Worm (Caenorhabditis elegans) whole organism, late embryonic: ENCODE measurements around the gene del-10.

ENCODE experiments used
- K02D7.2 ChIP-seq: sonication (generic microtip); optimal IDR thresholded peaks from 2 replicates; lab custom pipeline; 2017; ENCODE audit warnings: mild to moderate bottlenecking, missing genetic modification characterization, missing compliant biosample characterization
- Y22D7AL.16 ChIP-seq: sonication (generic microtip); optimal IDR thresholded peaks from 2 replicates; lab custom pipeline; 2016; ENCODE audit warnings: missing genetic modification characterization, missing compliant biosample characterization
- ceh-18 ChIP-seq: sonication (generic microtip); optimal IDR thresholded peaks from 2 replicates; lab custom pipeline; 2016; ENCODE audit warnings: missing genetic modification characterization, missing compliant biosample characterization
- ceh-2 ChIP-seq: sonication (generic microtip); optimal IDR thresholded peaks from 2 replicates; lab custom pipeline; 2016; ENCODE audit warnings: missing genotype, missing genetic modification characterization, missing compliant biosample characterization
- ceh-30 ChIP-seq: fragments of 150-350 bp; optimal IDR thresholded peaks from 2 replicates; lab custom pipeline; 2014; ENCODE audit warnings: missing biosample characterization, missing genetic modification characterization
- ceh-34 ChIP-seq: sonication (generic microtip); optimal IDR thresholded peaks from 2 replicates; lab custom pipeline; 2016; ENCODE audit warnings: mild to moderate bottlenecking, missing genetic modification characterization, missing compliant biosample characterization
- ceh-9 ChIP-seq: sonication (generic microtip); optimal IDR thresholded peaks from 2 replicates; lab custom pipeline; 2016; ENCODE audit warnings: mild to moderate bottlenecking, missing genetic modification characterization, inconsistent platforms, missing compliant biosample characterization
- che-1 ChIP-seq: sonication (generic microtip); optimal IDR thresholded peaks from 2 replicates; lab custom pipeline; 2016; ENCODE audit warnings: mild to moderate bottlenecking, missing genetic modification characterization, missing compliant biosample characterization
- ets-4 ChIP-seq: sonication (generic microtip); optimal IDR thresholded peaks from 2 replicates; lab custom pipeline; 2016; ENCODE audit warnings: missing genetic modification characterization, missing compliant biosample characterization
- eyg-1 ChIP-seq: sonication (generic microtip); optimal IDR thresholded peaks from 2 replicates; lab custom pipeline; 2016; ENCODE audit warnings: missing genotype, missing genetic modification characterization, missing compliant biosample characterization
- fax-1 ChIP-seq: sonication (generic microtip); optimal IDR thresholded peaks from 2 replicates; lab custom pipeline; 2016; ENCODE audit warnings: missing genotype, missing genetic modification characterization, missing compliant biosample characterization
- fkh-10 ChIP-seq: fragments of 150-350 bp; optimal IDR thresholded peaks from 2 replicates; lab custom pipeline; 2014; ENCODE audit warnings: missing biosample characterization, missing genetic modification reagents, missing genetic modification characterization
- hlh-13 ChIP-seq: fragments of 200-800 bp; sonication (Bioruptor generic); optimal IDR thresholded peaks from 2 replicates; lab custom pipeline; 2018; ENCODE audit warnings: mild to moderate bottlenecking, missing genetic modification characterization, missing compliant biosample characterization
- hlh-15 ChIP-seq: sonication (generic microtip); optimal IDR thresholded peaks from 2 replicates; lab custom pipeline; 2016; ENCODE audit warnings: missing genetic modification characterization, missing compliant biosample characterization
- hlh-6 ChIP-seq: sonication (generic microtip); optimal IDR thresholded peaks from 2 replicates; lab custom pipeline; 2016; ENCODE audit warnings: missing genotype, missing genetic modification characterization, missing compliant biosample characterization
- hlh-8 ChIP-seq: sonication (generic microtip); optimal IDR thresholded peaks from 2 replicates; lab custom pipeline; 2016; ENCODE audit warnings: missing genotype, missing genetic modification characterization, missing compliant biosample characterization
- lim-6 ChIP-seq: sonication (generic microtip); optimal IDR thresholded peaks from 2 replicates; lab custom pipeline; 2016; ENCODE audit warnings: missing genetic modification characterization, missing compliant biosample characterization
- lin-11 ChIP-seq: fragments of 200-800 bp; sonication (Bioruptor generic); optimal IDR thresholded peaks from 2 replicates; lab custom pipeline; 2018; ENCODE audit warnings: mild to moderate bottlenecking, missing genetic modification characterization, missing compliant biosample characterization
- madf-2 ChIP-seq: sonication (generic microtip); optimal IDR thresholded peaks from 2 replicates; lab custom pipeline; 2017; ENCODE audit warnings: missing genetic modification characterization, missing compliant biosample characterization
- mec-3 ChIP-seq: sonication (generic microtip); optimal IDR thresholded peaks from 2 replicates; lab custom pipeline; 2016; ENCODE audit warnings: borderline replicate concordance, missing genetic modification characterization, missing compliant biosample characterization
- nfya-1 ChIP-seq: sonication (generic microtip); optimal IDR thresholded peaks from 2 replicates; lab custom pipeline; 2017; ENCODE audit warnings: missing genetic modification characterization, mild to moderate bottlenecking, missing compliant biosample characterization, antibody characterized with exemption, moderate library complexity
- nhr-232 ChIP-seq: sonication (generic microtip); optimal IDR thresholded peaks from 2 replicates; lab custom pipeline; 2016; ENCODE audit warnings: missing genetic modification characterization, missing compliant biosample characterization
- pag-3 ChIP-seq: sonication (generic microtip); optimal IDR thresholded peaks from 2 replicates; lab custom pipeline; 2016; ENCODE audit warnings: missing compliant biosample characterization, missing genetic modification characterization, borderline replicate concordance
- pax-1 ChIP-seq: fragments of 150-350 bp; optimal IDR thresholded peaks from 2 replicates; lab custom pipeline; 2014; ENCODE audit warnings: missing biosample characterization, missing genetic modification characterization
- pha-2 ChIP-seq: sonication (generic microtip); optimal IDR thresholded peaks from 2 replicates; lab custom pipeline; 2017; ENCODE audit warnings: mild to moderate bottlenecking, missing genetic modification characterization, missing compliant biosample characterization
- pha-4 ChIP-seq: fragments of 150-350 bp; optimal IDR thresholded peaks from 2 replicates; lab custom pipeline; 2018; ENCODE audit warnings: missing biosample characterization, missing genetic modification reagents, missing genetic modification characterization
- pqm-1 ChIP-seq: sonication (generic microtip); optimal IDR thresholded peaks from 2 replicates; lab custom pipeline; 2016; ENCODE audit warnings: missing genetic modification characterization, missing compliant biosample characterization
- rnt-1 ChIP-seq: sonication (generic microtip); optimal IDR thresholded peaks from 2 replicates; lab custom pipeline; 2016; ENCODE audit warnings: missing genetic modification characterization, missing compliant biosample characterization
- sdc-2 ChIP-seq: sonication (generic microtip); optimal IDR thresholded peaks from 2 replicates; lab custom pipeline; 2016; ENCODE audit warnings: missing genotype, missing genetic modification characterization, missing compliant biosample characterization
- sox-2 ChIP-seq: fragments of 200-800 bp; sonication (Bioruptor generic); IDR thresholded peaks from 2 replicates; pipeline ENCODE4 v1.3.6; 2022; ENCODE audit warnings: missing genetic modification reagents, missing genetic modification characterization, missing compliant biosample characterization
- syd-9 ChIP-seq: sonication (generic microtip); optimal IDR thresholded peaks from 2 replicates; lab custom pipeline; 2016; ENCODE audit warnings: mild to moderate bottlenecking, missing genetic modification characterization, moderate library complexity, missing compliant biosample characterization
- tbx-2 ChIP-seq: sonication (generic microtip); optimal IDR thresholded peaks from 2 replicates; lab custom pipeline; 2016; ENCODE audit warnings: missing genetic modification characterization, missing compliant biosample characterization
- ttx-3 ChIP-seq: sonication (generic microtip); optimal IDR thresholded peaks from 2 replicates; lab custom pipeline; 2016; ENCODE audit warnings: missing genetic modification reagents, missing genetic modification characterization, missing compliant biosample characterization
- unc-3 ChIP-seq, 2 experiments: fragments of 200-800 bp in 1 of 2; sonication (Bioruptor generic) in 1 of 2; sonication (generic microtip) in 1 of 2; conservative IDR thresholded peaks in 1 of 2; optimal IDR thresholded peaks in 1 of 2; 2 replicates each; pipeline versions ENCODE4 v1.3.6 to Lab custom; 2016 to 2022; ENCODE audit warnings: missing compliant biosample characterization in 2 of 2, missing genetic modification characterization in 2 of 2, missing genetic modification reagents in 1 of 2
- unc-42 ChIP-seq: sonication (generic microtip); optimal IDR thresholded peaks from 2 replicates; lab custom pipeline; 2016; ENCODE audit warnings: missing genotype, missing genetic modification characterization, missing compliant biosample characterization
- unc-55 ChIP-seq: sonication (generic microtip); optimal IDR thresholded peaks from 2 replicates; lab custom pipeline; 2017; ENCODE audit warnings: missing biosample characterization, missing genetic modification reagents, missing genetic modification characterization
- ztf-16 ChIP-seq: sonication (generic microtip); optimal IDR thresholded peaks from 2 replicates; lab custom pipeline; 2017; ENCODE audit warnings: missing genetic modification characterization, missing compliant biosample characterization

The del-10 gene

DNA sequence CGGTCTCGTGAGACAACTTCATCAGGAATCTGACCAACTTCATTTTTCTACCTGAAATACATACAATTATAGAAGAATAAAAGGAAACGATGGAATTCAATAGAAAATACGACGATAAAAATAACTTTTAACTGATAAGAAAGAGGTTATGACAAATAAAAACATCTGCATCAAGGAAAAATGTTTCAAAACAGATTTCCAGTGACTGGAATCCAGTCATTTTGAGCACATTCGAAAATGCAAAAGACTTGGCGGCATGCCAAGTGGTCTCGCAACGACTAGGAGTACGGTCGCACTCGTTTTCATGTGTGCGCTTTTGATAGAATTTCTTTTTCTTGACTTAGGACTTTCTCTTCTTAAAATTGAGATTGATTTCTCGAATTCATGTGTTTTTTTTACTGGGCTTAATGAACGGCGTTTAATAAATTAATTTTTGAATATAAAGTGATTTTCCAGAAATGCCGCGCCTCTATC, 7.8 kb upstream of the del-10 start, which contains the start of the genes snr-3 and rsp-5:
Gene snr-3 (minus strand): TSS at position 51 of the 474 bp plus-strand sequence.
Gene rsp-5 (plus strand): TSS at position 455 of the 474 bp plus-strand sequence.
- no peak for TF ChIP-seq unc-55 (GFP tag; lab: Kevin White, UChicago)
- TF ChIP-seq ceh-34 (tag; lab: Kevin White, UChicago) = no peak
- peak; percentile 8 for TF ChIP-seq tbx-2 (tag; lab: Kevin White, UChicago)
- peak; percentile 79 for TF ChIP-seq nfya-1 (tag; lab: Kevin White, UChicago)
- no peak for TF ChIP-seq sox-2

DNA sequence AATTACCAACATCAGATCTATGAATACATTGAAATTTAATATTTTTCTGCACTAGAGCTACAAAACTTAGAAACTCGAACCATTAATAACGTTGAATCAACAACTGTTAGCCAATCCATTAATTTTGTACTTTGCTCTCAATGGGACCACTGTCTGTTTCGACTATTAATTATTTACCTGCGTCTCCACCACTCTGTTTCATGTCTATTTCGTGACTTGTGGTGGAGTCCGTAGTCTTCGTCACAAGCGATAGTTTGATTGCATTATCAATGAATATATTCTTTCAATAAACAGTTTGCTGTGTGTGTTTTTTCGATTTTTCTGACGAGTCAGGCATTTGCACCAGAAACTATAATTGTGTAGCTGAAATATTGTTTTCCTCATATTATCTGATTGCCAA, 4.4 kb upstream of the del-10 start:
- TF ChIP-seq pax-1 (tag; lab: Kevin White, UChicago) = no peak
- peak; percentile 31 for TF ChIP-seq unc-55 (GFP tag; lab: Kevin White, UChicago)
- TF ChIP-seq rnt-1 (tag; lab: Kevin White, UChicago) = peak; percentile 16
- TF ChIP-seq lim-6 (tag; lab: Kevin White, UChicago) = no peak
- TF ChIP-seq madf-2 (tag; lab: Kevin White, UChicago) = no peak
- TF ChIP-seq, all 69 proteins: peak for 2

DNA sequence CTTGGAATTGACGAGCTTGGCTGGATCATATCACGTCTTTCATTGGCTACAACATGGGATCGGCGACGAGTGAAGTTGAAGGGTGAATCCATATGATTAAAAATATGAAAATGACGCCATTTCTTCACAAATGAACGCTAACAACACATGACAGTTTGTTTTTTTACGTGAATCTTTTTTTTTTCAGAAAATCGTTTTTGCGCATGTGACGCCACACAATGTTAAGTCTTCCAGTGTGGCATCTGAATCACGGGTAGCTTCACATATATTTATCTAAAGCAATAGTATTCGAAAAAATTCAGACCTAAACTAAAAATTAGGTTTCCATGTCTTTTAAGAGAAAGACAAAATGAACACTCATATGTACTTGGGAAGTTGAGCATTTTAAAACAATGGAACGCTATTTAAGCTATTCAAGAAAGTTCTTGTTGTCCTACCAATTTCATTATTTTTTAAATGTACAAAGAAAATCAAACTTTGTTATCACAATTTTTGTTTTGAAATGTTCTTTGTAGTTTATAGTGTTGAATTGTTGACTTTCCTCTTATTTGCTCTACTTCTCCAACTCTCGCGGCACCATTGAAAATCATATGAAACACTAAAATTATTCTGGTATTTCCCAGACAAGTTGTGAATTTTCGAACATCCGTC, 3.1 kb upstream of the del-10 start, which contains the start of the genes lido-16 and plpp-1.2:
Gene lido-16 (minus strand): TSS at position 101 of the 651 bp plus-strand sequence.
Gene plpp-1.2 (plus strand): TSS at position 601 of the 651 bp plus-strand sequence.
- no peak for TF ChIP-seq fax-1 (tag; lab: Kevin White, UChicago)
- no peak for TF ChIP-seq syd-9 (tag; lab: Kevin White, UChicago)
- TF ChIP-seq lin-11 = no peak
- no peak for TF ChIP-seq ttx-3 (tag; lab: Kevin White, UChicago)
- TF ChIP-seq hlh-6 = no peak
- TF ChIP-seq pha-4 (tag; lab: Kevin White, UChicago) = no peak
- no peak for TF ChIP-seq ceh-34 (tag; lab: Kevin White, UChicago)
- TF ChIP-seq Y22D7AL.16 (tag; lab: Kevin White, UChicago) = no peak
- TF ChIP-seq unc-3 (GFP tag; conservative IDR thresholded peaks at IDR 0.05; lab: Robert Waterston, UW) = no peak
- no peak for TF ChIP-seq unc-3 (tag; optimal IDR thresholded peaks at IDR 0.05; lab: Kevin White, UChicago)
- TF ChIP-seq pag-3 (tag; lab: Kevin White, UChicago) = no peak
- no peak for TF ChIP-seq hlh-8 (tag; lab: Kevin White, UChicago)
- no peak for TF ChIP-seq ztf-16 (tag; lab: Kevin White, UChicago)
- no peak for TF ChIP-seq eyg-1
- no peak for TF ChIP-seq hlh-15
- no peak for TF ChIP-seq pqm-1 (tag; lab: Kevin White, UChicago)
- TF ChIP-seq fkh-10 (GFP tag; lab: Kevin White, UChicago) = no peak
- no peak for TF ChIP-seq che-1 (tag; lab: Kevin White, UChicago)
- TF ChIP-seq K02D7.2 (tag; lab: Kevin White, UChicago) = no peak
- TF ChIP-seq nhr-232 (tag; lab: Kevin White, UChicago) = no peak
- no peak for TF ChIP-seq unc-42 (tag; lab: Kevin White, UChicago)

DNA sequence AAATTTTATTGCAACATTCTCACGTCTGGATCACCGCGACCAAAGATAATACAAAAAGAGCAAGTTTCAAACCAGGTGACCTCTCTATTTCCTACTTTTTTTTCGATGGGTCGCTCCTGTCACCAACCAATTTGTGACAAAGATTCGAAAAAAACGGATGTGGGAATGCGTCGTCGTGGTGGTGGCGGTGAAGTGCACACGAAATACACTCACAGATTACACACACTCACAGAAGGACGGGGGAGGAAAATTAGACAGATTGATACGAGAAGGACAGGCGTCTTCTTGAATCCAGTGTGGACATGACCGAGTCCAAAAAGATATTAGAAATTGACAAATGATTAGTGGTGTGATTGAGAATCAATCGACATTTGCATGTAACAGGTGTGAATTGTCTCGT, 837 bp upstream of the del-10 start:
- TF ChIP-seq Y22D7AL.16 (tag; lab: Kevin White, UChicago) (no peak), unc-55 (GFP tag; lab: Kevin White, UChicago) (peak; percentile 50)

DNA sequence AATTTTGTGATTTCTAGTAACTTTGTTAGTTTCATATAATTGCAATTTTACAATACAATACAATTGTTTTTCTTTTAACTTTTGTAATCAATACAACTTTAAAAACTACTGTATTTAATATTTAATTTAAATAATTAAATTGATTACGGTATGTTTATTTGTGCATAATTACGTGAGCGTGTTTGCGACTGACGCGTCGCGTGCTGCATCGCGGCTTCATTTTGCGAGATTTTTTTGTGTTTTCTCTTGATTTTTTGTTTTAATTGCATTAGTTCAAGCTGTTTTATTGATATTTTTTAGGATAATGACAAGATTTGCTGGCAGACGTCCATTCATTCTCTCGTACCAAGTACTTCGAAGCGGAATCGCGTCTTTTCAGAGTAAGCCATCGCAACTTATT, 5.3 kb downstream of the del-10 start, which contains the start of gene T28D9.4:
Gene T28D9.4 (plus strand): TSS at position 301 of the 400 bp plus-strand sequence.
- TF ChIP-seq ceh-2 (tag; lab: Kevin White, UChicago) = no peak
- no peak for TF ChIP-seq pha-2 (tag; lab: Kevin White, UChicago)
- TF ChIP-seq pax-1 (tag; lab: Kevin White, UChicago) = no peak
- no peak for TF ChIP-seq mec-3 (tag; lab: Kevin White, UChicago)
- TF ChIP-seq sox-2 = no peak
- no peak for TF ChIP-seq ceh-18 (tag; lab: Kevin White, UChicago)
- no peak for TF ChIP-seq sdc-2 (tag; lab: Kevin White, UChicago)
- TF ChIP-seq ceh-30 (tag; lab: Kevin White, UChicago) = no peak
- no peak for TF ChIP-seq ztf-16 (tag; lab: Kevin White, UChicago)
- no peak for TF ChIP-seq nhr-232 (tag; lab: Kevin White, UChicago)
- TF ChIP-seq ceh-9 (tag; lab: Kevin White, UChicago) = no peak
- no peak for TF ChIP-seq ets-4 (tag; lab: Kevin White, UChicago)
- TF ChIP-seq hlh-13 (GFP tag; lab: Kevin White, UChicago) = no peak
